Fruit fly (Drosophila melanogaster) whole organism, adult: ENCODE measurements around the gene Vps53.

Source experiments
- CG11617 ChIP-seq: fragments of 200-800 bp; sonication (Bioruptor generic); optimal IDR thresholded peaks from 2 replicates; lab custom pipeline; 2017; ENCODE audit warnings: mild to moderate bottlenecking, missing biosample characterization, missing genetic modification reagents, missing genetic modification characterization
- CG12768 ChIP-seq: fragments of 200-800 bp; sonication (Bioruptor generic); optimal IDR thresholded peaks from 2 replicates; lab custom pipeline; 2017; ENCODE audit warnings: missing biosample characterization, missing genetic modification characterization, mild to moderate bottlenecking, moderate library complexity, missing genetic modification reagents
- CG14711 ChIP-seq: fragments of 200-800 bp; sonication (Bioruptor generic); optimal IDR thresholded peaks from 2 replicates; lab custom pipeline; 2018; ENCODE audit warnings: missing biosample characterization, mild to moderate bottlenecking, missing genetic modification characterization, moderate library complexity
- CG1620 ChIP-seq: fragments of 200-800 bp; sonication (Bioruptor generic); optimal IDR thresholded peaks from 2 replicates; lab custom pipeline; 2016; ENCODE audit warnings: missing biosample characterization, missing genetic modification characterization
- CG33017 ChIP-seq: fragments of 200-800 bp; sonication (Bioruptor generic); optimal IDR thresholded peaks from 2 replicates; lab custom pipeline; 2018; ENCODE audit warnings: missing biosample characterization, mild to moderate bottlenecking, missing genetic modification characterization, moderate library complexity
- CG5204 ChIP-seq: fragments of 200-800 bp; sonication (Bioruptor generic); optimal IDR thresholded peaks from 2 replicates; lab custom pipeline; 2016; ENCODE audit warnings: missing biosample characterization, missing genetic modification characterization
- CG7045 ChIP-seq: fragments of 200-800 bp; sonication (Bioruptor generic); optimal IDR thresholded peaks from 2 replicates; lab custom pipeline; 2017; ENCODE audit warnings: missing biosample characterization, mild to moderate bottlenecking, missing genetic modification characterization
- CG7101 ChIP-seq: fragments of 200-800 bp; sonication (Bioruptor generic); optimal IDR thresholded peaks from 2 replicates; lab custom pipeline; 2018; ENCODE audit warnings: missing biosample characterization, mild to moderate bottlenecking, missing genetic modification characterization, moderate library complexity
- Clk ChIP-seq: fragments of 200-800 bp; sonication (Bioruptor generic); optimal IDR thresholded peaks from 2 replicates; lab custom pipeline; 2017; ENCODE audit warnings: missing biosample characterization, missing genetic modification characterization
- Crg-1 ChIP-seq: fragments of 200-800 bp; sonication (Bioruptor generic); optimal IDR thresholded peaks from 2 replicates; lab custom pipeline; 2016; ENCODE audit warnings: missing biosample characterization, missing genetic modification characterization
- Hr96 ChIP-seq: fragments of 200-800 bp; sonication (Bioruptor generic); optimal IDR thresholded peaks from 2 replicates; lab custom pipeline; 2016; ENCODE audit warnings: missing biosample characterization, missing genetic modification characterization
- Mnt ChIP-seq: fragments of 200-800 bp; sonication (Bioruptor generic); optimal IDR thresholded peaks from 2 replicates; lab custom pipeline; 2016; ENCODE audit warnings: missing biosample characterization, mild to moderate bottlenecking, missing genetic modification characterization
- bab1 ChIP-seq: fragments of 200-800 bp; sonication (Bioruptor generic); optimal IDR thresholded peaks from 3 replicates; lab custom pipeline; 2019; ENCODE audit warnings: missing biosample characterization, mild to moderate bottlenecking, missing genetic modification characterization, moderate library complexity
- cic ChIP-seq: fragments of 200-800 bp; sonication (Bioruptor generic); optimal IDR thresholded peaks from 2 replicates; lab custom pipeline; 2017; ENCODE audit warnings: missing biosample characterization, mild to moderate bottlenecking, missing genetic modification characterization, moderate library complexity
- cnc ChIP-seq, 2 experiments: fragments of >200 bp; optimal IDR thresholded peaks; 2 replicates each; lab custom pipeline; 2017
- kay ChIP-seq: fragments of 200-800 bp; sonication (Bioruptor generic); peaks from one replicate; lab custom pipeline; 2016; ENCODE audit warnings: missing biosample characterization, missing genetic modification characterization, borderline replicate concordance
- ovo ChIP-seq: fragments of 200-800 bp; sonication (Bioruptor generic); optimal IDR thresholded peaks from 2 replicates; lab custom pipeline; 2016; ENCODE audit warnings: missing biosample characterization, missing genetic modification characterization
- pad ChIP-seq: fragments of 200-800 bp; sonication (Bioruptor generic); optimal IDR thresholded peaks from 3 replicates; lab custom pipeline; 2017; ENCODE audit warnings: missing biosample characterization, missing genetic modification characterization, mild to moderate bottlenecking, moderate library complexity, missing genetic modification reagents
- tj ChIP-seq: fragments of 200-800 bp; sonication (Bioruptor generic); optimal IDR thresholded peaks from 3 replicates; lab custom pipeline; 2017; ENCODE audit warnings: missing biosample characterization, mild to moderate bottlenecking, missing genetic modification characterization, moderate library complexity
- toe ChIP-seq: fragments of 200-800 bp; sonication (Bioruptor generic); optimal IDR thresholded peaks from 2 replicates; lab custom pipeline; 2016; ENCODE audit warnings: missing biosample characterization, missing genetic modification characterization

Vps53 gene

DNA sequence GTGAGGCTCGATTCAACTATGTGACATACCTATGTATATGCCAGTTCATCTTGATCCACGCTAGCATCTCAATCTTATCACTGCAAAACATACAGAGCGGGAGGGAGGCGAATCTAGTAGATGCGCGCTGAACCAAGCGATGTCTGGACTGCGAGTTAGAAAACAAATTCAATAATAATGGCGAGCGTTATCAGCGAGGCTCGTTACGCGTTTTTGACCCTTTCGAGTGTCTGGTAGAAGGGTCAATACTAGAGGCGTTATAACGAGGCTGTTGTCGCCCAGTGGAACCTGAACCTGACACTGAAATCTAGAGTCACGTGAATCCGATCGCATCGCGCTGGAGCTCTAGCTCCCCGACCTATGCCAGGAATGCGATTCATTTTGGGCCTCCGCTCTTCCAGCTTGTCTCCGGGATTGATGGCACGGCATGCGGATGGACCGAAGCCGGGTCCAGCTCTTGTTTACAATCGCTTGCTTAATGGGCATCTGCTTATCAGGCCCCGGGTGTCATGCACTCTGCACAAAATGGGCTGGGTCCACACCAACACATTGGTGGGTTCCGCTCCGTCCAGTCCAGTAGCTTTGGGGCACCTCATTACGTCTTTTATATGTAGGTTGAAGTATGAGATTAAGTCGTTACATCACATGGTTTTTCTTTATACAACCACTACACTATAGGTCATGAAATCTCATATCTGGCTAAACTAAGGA lies 3.7 kb upstream of the Vps53 start:
- TF ChIP-seq kay (GFP tag; lab: Kevin White, UChicago): no peak
- peak; percentile 43 for TF ChIP-seq cic (GFP tag; lab: Kevin White, UChicago)

DNA sequence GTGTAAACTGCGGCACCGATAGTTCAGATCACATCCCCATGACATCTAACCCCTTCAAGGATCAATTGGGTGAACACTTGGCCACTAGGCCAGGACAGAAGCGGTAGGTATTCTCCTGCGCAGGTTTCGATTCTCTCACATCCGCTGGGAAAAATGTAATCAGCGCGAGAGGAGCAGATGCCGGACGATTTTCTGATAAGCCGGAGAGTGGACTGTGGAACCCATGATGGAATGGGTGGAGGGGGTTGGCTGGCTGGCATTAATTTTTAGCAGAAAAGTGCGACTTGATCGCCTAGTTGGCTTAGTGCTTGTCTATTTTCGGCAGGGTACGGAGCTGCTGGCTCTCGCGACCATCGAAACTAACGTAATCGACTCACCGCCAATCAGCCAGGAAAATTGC lies 2.2 kb upstream of the Vps53 start, which contains the start of gene Tps1:
TSS of gene Tps1 (plus strand) at position 301 of the 400 bp plus-strand sequence.
- TF ChIP-seq CG12768 (no peak), CG5204 (GFP tag; lab: Kevin White, UChicago) (no peak)

DNA sequence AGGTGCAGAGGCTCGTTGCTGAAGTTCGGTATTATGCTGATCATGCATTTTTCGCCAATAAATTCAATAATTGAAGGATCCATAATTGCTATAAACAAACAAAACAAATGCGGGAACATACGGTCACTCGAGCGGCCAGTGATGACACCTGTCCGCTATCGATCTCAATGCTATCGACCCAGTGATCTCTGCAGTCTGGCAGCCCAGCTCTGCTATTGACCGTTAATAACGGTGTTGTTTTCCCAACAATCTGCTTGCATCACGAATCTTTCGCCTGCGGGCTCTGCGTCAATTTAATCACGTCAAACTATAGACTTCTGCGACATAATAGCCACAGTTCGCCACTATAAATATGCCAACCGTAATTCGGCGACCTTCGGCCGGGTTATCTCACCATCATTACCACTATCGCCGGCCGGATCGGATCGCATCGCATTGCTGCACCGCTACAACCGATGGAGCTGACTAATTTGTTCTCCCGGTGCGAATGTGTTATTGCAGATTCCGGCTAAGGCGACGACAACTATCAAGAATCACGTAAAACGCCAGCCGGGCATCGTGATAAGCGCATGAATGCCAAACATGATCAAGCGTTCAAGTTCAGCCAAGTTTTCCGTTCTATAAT lies 1.2 kb upstream of the Vps53 start, which contains the start of gene Psf2:
TSS of gene Psf2 (minus strand) at position 431 of the 625 bp plus-strand sequence.
- TF ChIP-seq Hr96 (GFP tag; lab: Kevin White, UChicago): no peak
- TF ChIP-seq tj (GFP tag; lab: Kevin White, UChicago): peak; percentile 20
- peak; percentile 4 for TF ChIP-seq ovo (GFP tag; lab: Kevin White, UChicago)
- peak; percentile 50 for TF ChIP-seq cic (GFP tag; lab: Kevin White, UChicago)

DNA sequence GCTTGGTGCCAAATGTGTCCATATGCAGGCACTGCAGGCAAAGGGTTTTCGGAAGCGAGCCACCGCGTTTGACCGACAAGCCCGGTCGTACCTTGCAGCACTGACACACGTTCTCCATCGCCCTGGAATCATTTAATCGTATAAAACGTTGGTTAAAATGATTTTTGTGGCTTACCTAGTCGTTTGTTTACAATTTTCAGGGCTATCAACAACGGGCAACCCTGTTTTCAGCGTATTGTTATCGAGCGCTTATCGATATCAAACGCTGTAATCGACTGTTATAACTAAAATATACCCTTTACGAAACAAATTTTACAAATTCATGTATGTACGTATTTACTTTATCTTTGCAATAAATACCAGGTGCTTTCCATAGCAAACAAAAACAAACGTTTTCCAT lies 3.3 kb downstream of the Vps53 start, which contains the start of gene CG17612:
TSS of gene CG17612 (minus strand) at position 214 of the 400 bp plus-strand sequence.
- TF ChIP-seq ovo (GFP tag; lab: Kevin White, UChicago) (no peak), CG14711 (tag; lab: Kevin White, UChicago) (peak; percentile 98), Mnt (GFP tag; lab: Kevin White, UChicago) (no peak), Crg-1 (GFP tag; lab: Kevin White, UChicago) (no peak)

DNA sequence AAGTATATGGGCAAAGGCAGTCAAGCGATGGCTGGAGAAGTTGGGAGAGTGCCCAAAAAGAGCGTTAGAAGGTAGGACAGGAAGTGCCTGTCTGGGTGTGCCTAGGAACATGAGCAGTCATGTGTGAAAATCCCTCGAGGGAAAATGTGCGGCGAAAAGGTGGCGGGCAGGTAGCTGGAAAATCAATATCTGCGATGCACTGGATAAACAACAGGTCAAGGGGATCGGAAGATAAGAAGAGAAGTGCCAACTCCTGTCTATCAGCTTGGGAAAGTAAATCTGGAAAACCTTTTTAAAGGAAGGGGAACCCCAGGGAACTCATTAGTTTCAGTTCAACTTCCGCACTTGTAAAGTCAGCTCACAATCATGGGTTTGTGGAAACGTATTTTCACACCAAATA lies 7.5 kb downstream of the Vps53 start:
- no peak for TF ChIP-seq ovo (GFP tag; lab: Kevin White, UChicago)
- no peak for TF ChIP-seq CG1620 (GFP tag; lab: Kevin White, UChicago)
- no peak for TF ChIP-seq Hr96 (GFP tag; lab: Kevin White, UChicago)
- TF ChIP-seq bab1 (GFP tag; lab: Kevin White, UChicago): no peak
- TF ChIP-seq CG7101 (tag; lab: Kevin White, UChicago): no peak
- TF ChIP-seq CG33017 (tag; lab: Kevin White, UChicago): no peak
- no peak for TF ChIP-seq cic (GFP tag; lab: Kevin White, UChicago)
- TF ChIP-seq Mnt (GFP tag; lab: Kevin White, UChicago): no peak
- no peak for TF ChIP-seq pad
- no peak for TF ChIP-seq CG11617 (GFP tag; lab: Kevin White, UChicago)
- no peak for TF ChIP-seq cnc (optimal IDR thresholded peaks at IDR 0.05; lab: Kevin White, UChicago)
- no peak for TF ChIP-seq Crg-1 (GFP tag; lab: Kevin White, UChicago)

DNA sequence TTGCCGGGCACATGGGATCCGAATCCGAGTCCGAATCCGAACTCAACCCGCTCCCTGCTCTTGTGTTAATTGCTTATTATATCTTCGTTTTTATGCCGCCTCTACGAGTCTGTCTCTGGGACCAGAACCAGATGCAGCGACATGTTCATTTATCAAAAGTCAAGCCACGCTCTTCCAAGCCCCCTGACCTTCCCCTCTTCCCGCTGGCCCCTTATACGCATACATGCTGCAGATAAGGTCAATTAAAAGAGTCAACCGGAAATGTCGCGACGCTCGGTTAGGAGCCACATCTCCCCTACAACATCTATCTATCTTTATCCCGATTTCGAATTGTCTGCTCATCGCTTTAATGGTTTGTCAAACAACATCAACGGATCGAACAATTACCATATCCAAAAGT lies 8.1 kb downstream of the Vps53 start:
- no peak for TF ChIP-seq Clk (GFP tag; lab: Kevin White, UChicago)
- TF ChIP-seq cic (GFP tag; lab: Kevin White, UChicago): no peak
- TF ChIP-seq ovo (GFP tag; lab: Kevin White, UChicago): no peak
- TF ChIP-seq CG7101 (tag; lab: Kevin White, UChicago): no peak
- no peak for TF ChIP-seq CG14711 (tag; lab: Kevin White, UChicago)
- no peak for TF ChIP-seq cnc (optimal IDR thresholded peaks at IDR 0.05; lab: Kevin White, UChicago)
- no peak for TF ChIP-seq tj (GFP tag; lab: Kevin White, UChicago)
- TF ChIP-seq CG1620 (GFP tag; lab: Kevin White, UChicago): no peak
- TF ChIP-seq CG33017 (tag; lab: Kevin White, UChicago): no peak
- no peak for TF ChIP-seq CG5204 (GFP tag; lab: Kevin White, UChicago)
- no peak for TF ChIP-seq CG7045
- TF ChIP-seq Hr96 (GFP tag; lab: Kevin White, UChicago): no peak
- no peak for TF ChIP-seq Mnt (GFP tag; lab: Kevin White, UChicago)
- TF ChIP-seq toe (GFP tag; lab: Kevin White, UChicago): no peak
- no peak for TF ChIP-seq kay (GFP tag; lab: Kevin White, UChicago)
- no peak for TF ChIP-seq bab1 (GFP tag; lab: Kevin White, UChicago)
- TF ChIP-seq pad: no peak
- TF ChIP-seq CG12768: no peak
- TF ChIP-seq Crg-1 (GFP tag; lab: Kevin White, UChicago): no peak
- no peak for TF ChIP-seq CG11617 (GFP tag; lab: Kevin White, UChicago)
